Worm (Caenorhabditis elegans): ENCODE data around the gene let-653.
A peak's percentile ranks its signal among the peaks of the same experiment; 100 is the strongest.

The let-653 gene

DNA sequence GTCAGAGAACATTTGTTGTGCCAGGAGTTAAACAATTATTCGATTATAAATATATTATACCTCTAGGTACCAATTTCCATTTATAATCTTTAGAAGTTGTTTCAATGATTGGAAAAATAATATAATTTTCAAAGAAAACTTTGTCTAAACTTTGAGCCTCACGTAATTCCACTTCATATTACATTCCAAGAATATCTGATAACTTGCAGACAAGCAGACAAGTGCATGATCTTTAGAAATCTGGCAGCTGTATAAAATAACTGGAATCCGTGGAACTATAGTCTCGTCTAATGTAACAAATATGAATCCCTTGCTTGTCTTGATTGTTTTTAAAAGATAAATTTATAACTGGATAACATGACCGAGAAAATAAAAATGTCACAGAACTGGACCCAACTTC is 7.1 kb downstream of the let-653 start:
- no peak for TF ChIP-seq ztf-1 (GFP tag; conservative IDR thresholded peaks at IDR 0.05)
- no peak for TF ChIP-seq Y55F3AM.14 (GFP tag; optimal IDR thresholded peaks at IDR 0.05)
- TF ChIP-seq zag-1 (tag; optimal IDR thresholded peaks at IDR 0.05), result no peak
- no peak for TF ChIP-seq mbf-1 (tag; optimal IDR thresholded peaks at IDR 0.05)
- no peak for TF ChIP-seq lin-39 (tag; optimal IDR thresholded peaks at IDR 0.05)
- TF ChIP-seq peb-1 (tag; optimal IDR thresholded peaks at IDR 0.05), result no peak
- TF ChIP-seq R02D3.7 (tag; optimal IDR thresholded peaks at IDR 0.05), result no peak
- TF ChIP-seq unc-55 (GFP tag; optimal IDR thresholded peaks at IDR 0.05), result no peak
- no peak for TF ChIP-seq unc-39 (tag; optimal IDR thresholded peaks at IDR 0.05)
- TF ChIP-seq nhr-77 (tag; optimal IDR thresholded peaks at IDR 0.05), result no peak
- no peak for TF ChIP-seq alr-1 (tag; optimal IDR thresholded peaks at IDR 0.05)
- TF ChIP-seq ceh-16 (tag; optimal IDR thresholded peaks at IDR 0.05), result no peak
- no peak for TF ChIP-seq sma-9 (GFP tag; optimal IDR thresholded peaks at IDR 0.05)
- no peak for TF ChIP-seq sma-9 (tag; optimal IDR thresholded peaks at IDR 0.05)

DNA sequence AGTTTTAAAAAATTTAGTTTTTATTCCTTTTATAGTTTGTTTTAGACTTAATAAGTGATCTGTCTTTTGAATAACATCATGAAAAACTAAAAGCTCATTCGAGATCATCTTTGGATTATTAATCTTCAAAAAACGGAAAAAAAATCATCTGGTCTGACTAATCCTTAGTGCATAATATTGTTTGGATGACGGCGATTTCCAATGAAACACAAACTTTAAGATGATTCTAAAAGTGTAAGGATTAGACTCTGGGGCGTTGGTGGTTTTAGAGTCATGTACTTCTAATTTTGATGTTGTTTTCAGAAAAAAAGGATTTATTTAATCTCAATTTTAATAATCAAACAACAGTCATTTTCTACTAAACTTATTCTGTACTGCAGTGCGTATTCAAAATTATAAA is 7.9 kb downstream of the let-653 start:
- no peak for TF ChIP-seq ama-1 (optimal IDR thresholded peaks at IDR 0.05)
- TF ChIP-seq ztf-11 (tag; optimal IDR thresholded peaks at IDR 0.05), result no peak
- no peak for TF ChIP-seq ztf-4 (tag; optimal IDR thresholded peaks at IDR 0.05)
- no peak for TF ChIP-seq crh-2 (tag; optimal IDR thresholded peaks at IDR 0.05)
- TF ChIP-seq nhr-237 (tag; optimal IDR thresholded peaks at IDR 0.05), result no peak
- TF ChIP-seq nhr-23 (tag; optimal IDR thresholded peaks at IDR 0.05), result no peak
- TF ChIP-seq ceh-16 (tag; optimal IDR thresholded peaks at IDR 0.05), result no peak
- no peak for TF ChIP-seq elt-3 (tag; optimal IDR thresholded peaks at IDR 0.05)
- no peak for TF ChIP-seq skn-1 (tag; optimal IDR thresholded peaks at IDR 0.05)

DNA sequence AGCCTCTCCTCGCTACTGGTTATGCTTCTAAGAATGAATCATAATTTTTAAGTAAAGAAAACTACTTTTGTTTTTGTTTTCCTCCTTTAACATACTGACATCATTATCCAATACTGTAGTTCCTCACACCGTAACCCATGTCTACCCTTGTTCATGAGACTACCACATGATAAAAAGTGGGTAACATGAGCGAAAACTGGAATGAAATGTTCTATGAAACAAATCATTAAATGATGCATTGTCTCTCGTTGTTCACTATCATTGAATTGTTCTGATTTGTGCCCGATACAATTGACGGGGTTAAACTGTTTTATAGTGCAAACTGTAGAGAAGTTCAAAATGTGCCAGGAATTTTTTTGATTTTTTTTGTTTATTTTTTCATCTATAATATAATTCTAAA is 12.3 kb downstream of the let-653 start:
- TF ChIP-seq snpc-4 (tag; optimal IDR thresholded peaks at IDR 0.05), result no peak
- no peak for TF ChIP-seq Y55F3AM.14 (GFP tag; optimal IDR thresholded peaks at IDR 0.05)
- TF ChIP-seq mdl-1 (tag; optimal IDR thresholded peaks at IDR 0.05), result no peak
- TF ChIP-seq ztf-11 (tag; optimal IDR thresholded peaks at IDR 0.05), result no peak
- TF ChIP-seq lin-39 (tag; optimal IDR thresholded peaks at IDR 0.05), result no peak
- TF ChIP-seq mbf-1 (tag; optimal IDR thresholded peaks at IDR 0.05), result no peak
- peak; percentile 72 for TF ChIP-seq fos-1 (tag; optimal IDR thresholded peaks at IDR 0.05)
- peak; percentile 16 for TF ChIP-seq blmp-1 (tag; optimal IDR thresholded peaks at IDR 0.05; ENCODE audit: insufficient read depth)
- no peak for TF ChIP-seq sma-3 (GFP tag; optimal IDR thresholded peaks at IDR 0.05)
- TF ChIP-seq nhr-25 (tag; optimal IDR thresholded peaks at IDR 0.05), result peak; percentile 73
- TF ChIP-seq R02D3.7 (tag; optimal IDR thresholded peaks at IDR 0.05), result no peak
- TF ChIP-seq ztf-1 (GFP tag; conservative IDR thresholded peaks at IDR 0.05), result no peak
- TF ChIP-seq ceh-82 (tag; optimal IDR thresholded peaks at IDR 0.05), result no peak
- TF ChIP-seq skn-1 (tag; optimal IDR thresholded peaks at IDR 0.05), result no peak
- TF ChIP-seq unc-55 (GFP tag; optimal IDR thresholded peaks at IDR 0.05), result no peak
- no peak for TF ChIP-seq nhr-10 (tag; optimal IDR thresholded peaks at IDR 0.05)
- peak; percentile 84 for TF ChIP-seq nhr-21 (tag; optimal IDR thresholded peaks at IDR 0.05)
- TF ChIP-seq nhr-129 (tag; optimal IDR thresholded peaks at IDR 0.05), result no peak
- no peak for TF ChIP-seq nhr-77 (tag; optimal IDR thresholded peaks at IDR 0.05)
- no peak for TF ChIP-seq lin-13 (GFP tag; optimal IDR thresholded peaks at IDR 0.05)
- no peak for TF ChIP-seq C34F6.9 (tag; optimal IDR thresholded peaks at IDR 0.05)
- no peak for TF ChIP-seq lin-11 (tag; optimal IDR thresholded peaks at IDR 0.05)
- TF ChIP-seq egl-27 (tag; optimal IDR thresholded peaks at IDR 0.05), result no peak
- TF ChIP-seq crh-2 (tag; optimal IDR thresholded peaks at IDR 0.05), result no peak
- no peak for TF ChIP-seq unc-62 (GFP tag; optimal IDR thresholded peaks at IDR 0.05)
- TF ChIP-seq lsy-2 (tag; optimal IDR thresholded peaks at IDR 0.05), result peak in 1 of 2 experiments; percentile 58
- TF ChIP-seq elt-3 (tag; optimal IDR thresholded peaks at IDR 0.05), result no peak
- no peak for TF ChIP-seq unc-39 (tag; optimal IDR thresholded peaks at IDR 0.05)
- TF ChIP-seq nhr-11 (tag; optimal IDR thresholded peaks at IDR 0.05), result no peak
- no peak for TF ChIP-seq nhr-23 (tag; optimal IDR thresholded peaks at IDR 0.05)
- TF ChIP-seq elt-1 (tag; optimal IDR thresholded peaks at IDR 0.05), result no peak
- no peak for TF ChIP-seq ama-1 (optimal IDR thresholded peaks at IDR 0.05)
- peak; percentile 79 for TF ChIP-seq sma-9 (GFP tag; optimal IDR thresholded peaks at IDR 0.05)
- TF ChIP-seq sma-9 (tag; optimal IDR thresholded peaks at IDR 0.05), result no peak
- TF ChIP-seq nhr-6 (tag; optimal IDR thresholded peaks at IDR 0.05), result no peak
- no peak for TF ChIP-seq alr-1 (tag; optimal IDR thresholded peaks at IDR 0.05)
- TF ChIP-seq sem-4 (tag; optimal IDR thresholded peaks at IDR 0.05), result no peak
- no peak for TF ChIP-seq ztf-4 (tag; optimal IDR thresholded peaks at IDR 0.05)
- TF ChIP-seq ZK546.5 (tag; optimal IDR thresholded peaks at IDR 0.05), result no peak
- no peak for TF ChIP-seq nhr-237 (tag; optimal IDR thresholded peaks at IDR 0.05)
- no peak for TF ChIP-seq dmd-4 (tag; optimal IDR thresholded peaks at IDR 0.05)
- no peak for TF ChIP-seq nhr-12 (tag; optimal IDR thresholded peaks at IDR 0.05)
- no peak for TF ChIP-seq zag-1 (tag; optimal IDR thresholded peaks at IDR 0.05)
- TF ChIP-seq mab-5 (tag; optimal IDR thresholded peaks at IDR 0.05), result no peak

Measured in whole organism, L2 larva.